Worm (Caenorhabditis elegans): ENCODE results near the gene ipla-5.

ce11 chrIV:8737787-8738186, 22.7 kb downstream of the ipla-5 start, which contains the start of gene F21D5.4:
- TF ChIP-seq flt-1 (GFP tag; IDR thresholded peaks at IDR 0.05) = no peak
- no peak for TF ChIP-seq ets-7 (tag; optimal IDR thresholded peaks at IDR 0.05)
- TF ChIP-seq ama-1 (optimal IDR thresholded peaks at IDR 0.05) = no peak
- TF ChIP-seq F13C5.2 (tag; optimal IDR thresholded peaks at IDR 0.05) = no peak

All from whole organism, early embryonic.